Fruit fly (Drosophila melanogaster) whole organism, larva: ENCODE data around the gene CG10680.

ENCODE experiments used
- noc ChIP-seq: fragments of 200-800 bp; sonication (Bioruptor generic); optimal IDR thresholded peaks from 3 replicates; lab custom pipeline; 2019; ENCODE audit warnings: missing biosample characterization, mild to moderate bottlenecking, missing genetic modification characterization, moderate library complexity

CG10680 gene

DNA sequence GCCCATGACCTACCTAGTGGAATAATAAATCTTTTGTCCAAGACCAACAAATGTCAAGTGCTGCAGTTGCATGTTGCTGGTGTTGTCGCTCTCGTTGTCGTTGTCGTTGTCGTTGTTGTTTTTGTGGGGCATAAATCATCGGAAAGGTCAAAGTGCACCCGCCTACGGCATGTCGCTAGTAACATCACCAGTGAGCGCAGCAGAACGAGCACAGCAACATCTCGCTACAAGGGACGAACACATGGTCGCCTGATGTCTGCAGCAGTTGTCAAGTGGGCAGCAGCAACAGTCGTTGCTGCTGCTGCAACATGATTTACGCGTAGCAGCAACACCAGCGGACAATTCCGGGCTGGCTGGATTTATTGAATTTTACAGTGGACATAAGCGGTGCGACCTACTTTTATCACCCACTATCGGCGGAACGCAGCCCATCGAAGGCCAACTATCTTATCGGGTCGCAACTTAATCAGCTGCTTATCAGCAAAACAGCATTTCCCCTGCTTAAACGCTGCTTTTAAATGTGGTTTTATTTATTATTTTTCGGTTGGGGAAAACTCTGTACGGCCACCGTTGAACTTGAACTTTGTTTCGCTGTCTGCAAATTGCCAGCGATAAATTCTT, 12.3 kb upstream of the CG10680 start:
- TF ChIP-seq noc (tag; lab: Kevin White, UChicago) = peak; percentile 2

- no peak for TF ChIP-seq noc (tag; lab: Kevin White, UChicago)
Measured at dm6 chr2L:19952221-19952620, 11.7 kb upstream of the CG10680 start.

DNA sequence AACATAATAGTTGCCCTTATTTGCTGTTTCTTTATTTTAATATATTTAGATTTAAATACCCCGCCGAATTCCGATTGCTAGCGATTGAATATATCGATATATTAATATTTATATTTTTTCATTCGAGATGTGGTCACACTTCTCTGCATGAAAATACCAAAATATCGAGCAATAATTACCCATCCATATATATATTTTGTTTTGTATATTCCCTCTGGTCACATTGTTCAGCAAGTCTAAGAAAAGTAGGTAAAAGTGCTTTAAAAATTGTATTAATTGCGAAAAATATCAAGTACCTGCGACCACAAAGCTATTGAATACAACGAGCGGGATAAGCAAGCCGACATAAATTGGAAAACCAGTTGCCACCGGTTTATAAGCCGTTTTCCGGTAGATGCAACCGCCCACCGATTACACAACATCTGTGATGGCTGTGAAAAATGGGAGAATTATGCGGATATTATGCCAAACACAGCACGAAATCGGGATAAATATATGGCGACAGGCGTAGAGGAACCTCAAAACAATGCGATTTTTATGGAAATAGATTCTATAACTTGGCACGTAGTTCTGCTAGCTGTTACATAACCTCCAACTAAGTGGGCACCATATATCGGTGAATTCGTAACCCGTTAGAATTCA, 5.3 kb upstream of the CG10680 start, which contains the start of gene COX4:
COX4 (plus strand) TSS at position 194 of the 642 bp plus-strand sequence.
- TF ChIP-seq noc (tag; lab: Kevin White, UChicago) = no peak

DNA sequence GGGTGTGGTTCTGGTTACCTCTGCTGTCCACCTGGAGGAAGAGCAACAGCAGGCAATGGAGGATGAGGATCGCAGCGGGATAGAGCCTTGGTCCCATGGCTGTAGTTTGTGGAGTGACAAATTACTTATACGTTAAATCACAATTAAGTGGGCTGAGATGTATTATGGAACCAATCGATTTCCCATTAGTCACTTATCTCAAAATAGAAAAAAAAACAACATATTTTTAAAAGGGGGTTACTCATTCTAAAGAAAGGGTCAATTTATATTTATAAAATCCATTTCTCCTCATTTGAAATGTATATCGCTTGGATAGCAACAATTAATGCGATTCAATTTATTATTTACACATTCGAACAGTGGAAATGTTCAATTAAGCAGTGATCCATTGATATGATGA, 3.0 kb upstream of the CG10680 start, which contains the start of gene CG34051:
CG34051 (minus strand) TSS at position 101 of the 400 bp plus-strand sequence.
- TF ChIP-seq noc (tag; lab: Kevin White, UChicago) = no peak

DNA sequence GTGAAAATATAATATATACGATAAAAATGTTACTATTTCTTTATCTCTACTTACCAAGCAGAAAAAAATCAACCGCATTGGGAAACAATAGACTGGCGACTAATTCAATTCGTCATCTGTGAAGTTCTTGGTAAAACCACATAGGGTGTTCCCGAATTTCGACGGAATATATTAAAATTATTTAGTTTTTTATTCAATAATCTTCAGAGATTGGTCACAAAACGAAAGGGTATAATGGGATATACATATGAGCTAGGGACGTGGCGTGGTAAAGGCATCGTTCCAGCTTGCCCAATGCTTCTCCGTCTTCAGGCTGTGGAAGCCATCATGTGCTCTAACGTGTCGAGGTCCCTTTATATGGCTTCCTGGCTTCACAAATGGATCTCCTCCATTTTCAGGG, 2.4 kb upstream of the CG10680 start, which contains the start of gene CG42866:
CG42866 (minus strand) TSS at position 101 of the 400 bp plus-strand sequence.
- TF ChIP-seq noc (tag; lab: Kevin White, UChicago) = no peak

DNA sequence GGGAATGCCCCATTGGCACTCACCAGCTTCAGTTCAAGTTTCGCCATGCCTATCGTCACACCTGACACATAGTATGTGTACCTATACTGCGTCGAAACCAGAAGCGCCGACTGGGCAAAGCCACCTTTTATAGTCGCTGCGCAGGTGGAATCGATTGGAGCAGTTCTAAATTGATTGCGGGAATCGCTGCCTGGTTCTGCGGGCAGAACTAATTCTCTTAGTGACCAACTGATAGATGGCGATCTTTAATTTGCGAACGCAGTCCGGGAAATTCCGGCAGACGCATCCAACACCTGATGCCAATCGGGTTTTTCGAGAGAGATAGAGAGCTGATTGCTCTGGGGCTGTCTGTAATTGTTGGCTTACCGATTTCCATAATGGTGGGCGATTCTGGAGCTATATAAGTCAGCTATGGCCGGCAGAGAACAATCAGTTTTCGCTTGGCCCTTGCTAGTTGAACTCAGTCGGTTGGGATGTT, 1.6 kb upstream of the CG10680 start, which contains the start of the genes CG13965 and CG16772:
CG13965 (minus strand) TSS at position 101 of the 478 bp plus-strand sequence.
CG16772 (plus strand) TSS at position 428 of the 478 bp plus-strand sequence.
- TF ChIP-seq noc (tag; lab: Kevin White, UChicago) = no peak

DNA sequence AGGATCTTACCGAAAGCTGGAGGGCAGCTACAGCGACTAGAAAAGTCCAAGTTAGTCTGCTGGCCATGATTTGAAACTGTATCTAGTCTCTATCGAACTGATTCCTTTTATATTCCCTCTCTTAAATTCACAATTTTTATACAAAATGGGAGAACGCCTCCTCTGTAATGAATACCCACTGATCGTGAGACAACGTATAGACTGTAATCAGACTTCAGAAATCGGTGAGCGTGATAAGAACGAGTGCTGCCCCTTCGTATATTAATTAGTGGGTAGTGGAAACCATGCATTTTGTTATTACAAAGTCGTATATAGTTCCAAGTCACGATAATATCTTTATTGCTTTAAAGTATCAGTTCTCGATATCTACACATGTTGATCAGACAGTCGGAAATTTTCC, 2.5 kb downstream of the CG10680 start, which contains the start of gene OS9:
OS9 (minus strand) TSS at position 101 of the 400 bp plus-strand sequence.
- TF ChIP-seq noc (tag; lab: Kevin White, UChicago) = no peak

dm6 chr2L:19967390-19967789, 3.5 kb downstream of the CG10680 start, which contains the start of gene Hf:
Gene Hf (minus strand): TSS chr2L:19967685.
- TF ChIP-seq noc (tag; lab: Kevin White, UChicago) = peak; percentile 0

- TF ChIP-seq noc (tag; lab: Kevin White, UChicago) = no peak
Measured at dm6 chr2L:19987875-19988665, 24.1 kb downstream of the CG10680 start.

- no peak for TF ChIP-seq noc (tag; lab: Kevin White, UChicago)
Measured at dm6 chr2L:19989658-19990362, 25.9 kb downstream of the CG10680 start.

DNA sequence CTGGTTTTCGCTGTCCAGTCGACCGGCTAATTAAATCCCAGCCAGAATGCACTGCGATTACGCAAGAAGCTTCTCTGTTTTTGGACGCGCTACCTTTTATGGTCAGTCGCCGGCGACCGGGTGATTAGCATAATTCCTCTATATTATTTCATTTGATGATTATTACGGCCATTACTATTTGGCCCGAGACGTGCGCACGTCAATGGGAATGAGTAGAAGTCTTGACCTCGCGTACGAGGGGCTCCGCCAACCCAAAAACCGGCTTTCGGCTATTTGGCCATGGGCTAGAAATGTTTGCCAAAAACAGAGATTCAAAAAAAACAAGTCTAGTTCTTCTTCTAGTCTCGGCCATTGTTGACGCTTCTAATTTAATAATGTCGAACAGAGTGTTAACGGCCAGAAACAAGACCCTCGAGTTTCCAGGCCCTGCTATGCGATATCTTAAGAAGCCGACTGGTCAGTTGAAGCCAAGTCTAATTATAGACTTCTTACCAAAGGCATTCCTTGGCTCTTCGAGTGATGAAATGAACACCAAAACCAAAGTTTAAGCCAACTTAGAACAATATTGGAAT, 28.6 kb downstream of the CG10680 start:
- TF ChIP-seq noc (tag; lab: Kevin White, UChicago) = no peak

DNA sequence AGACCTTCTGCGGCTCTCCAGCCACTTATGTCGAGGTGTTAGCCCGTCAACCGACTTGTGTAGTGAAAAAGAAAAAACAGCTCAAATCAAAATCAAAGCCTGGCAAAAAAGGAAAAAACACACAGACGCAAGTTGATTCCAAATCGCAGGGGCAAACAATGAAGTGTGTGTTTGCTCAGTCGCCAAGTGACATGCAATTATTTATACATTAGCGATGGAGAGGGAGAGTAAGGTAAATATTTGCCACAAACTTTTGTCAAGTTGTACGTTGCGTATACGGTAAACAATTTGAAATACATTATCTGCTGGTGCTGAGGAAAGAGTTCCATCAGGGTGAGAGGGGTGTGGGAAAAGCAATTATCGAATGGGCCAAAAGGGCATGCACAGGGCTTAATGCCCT, 34.2 kb downstream of the CG10680 start:
- no peak for TF ChIP-seq noc (tag; lab: Kevin White, UChicago)

dm6 chr2L:20002086-20002485, 38.1 kb downstream of the CG10680 start:
- TF ChIP-seq noc (tag; lab: Kevin White, UChicago) = no peak

dm6 chr2L:20004341-20004740, 40.4 kb downstream of the CG10680 start:
- TF ChIP-seq noc (tag; lab: Kevin White, UChicago) = no peak

DNA sequence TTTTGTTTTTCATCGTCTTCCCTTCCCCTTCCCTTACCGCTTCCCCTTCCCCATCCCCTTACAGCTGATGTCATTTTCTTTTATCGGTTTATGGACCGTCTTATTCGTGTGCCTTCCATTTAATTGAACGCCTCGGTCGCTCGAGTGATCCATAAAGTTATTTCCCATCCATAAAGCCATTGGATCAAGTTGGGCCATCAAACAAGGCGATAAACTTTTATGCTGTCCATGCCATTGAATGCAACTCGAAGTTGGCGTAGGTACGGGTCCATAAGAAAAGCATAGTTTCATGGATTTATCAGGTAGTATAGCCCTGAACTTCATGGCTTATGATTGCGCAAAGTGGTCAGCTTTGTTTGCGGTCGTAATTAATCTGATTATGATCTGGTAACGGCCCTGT, 41.1 kb downstream of the CG10680 start:
- TF ChIP-seq noc (tag; lab: Kevin White, UChicago) = no peak
